Fruit fly (Drosophila melanogaster) whole organism, embryonic: ENCODE measurements around the gene tsl.
A peak's percentile ranks its signal among the peaks of the same experiment; 100 is the strongest.

ENCODE experiments used
- ATbp ChIP-seq: fragments of 200-800 bp; sonication (Bioruptor generic); optimal IDR thresholded peaks from 2 replicates; lab custom pipeline; 2017; ENCODE audit warnings: missing biosample characterization, mild to moderate bottlenecking, missing genetic modification characterization, missing genetic modification reagents
- Aef1 ChIP-seq: fragments of 200-800 bp; sonication (Bioruptor generic); IDR thresholded peaks from 3 replicates; pipeline ENCODE4 v1.3.6; 2022; ENCODE audit warnings: missing biosample characterization, missing genetic modification characterization
- Atf6 ChIP-seq: fragments of 200-800 bp; sonication (Bioruptor generic); IDR thresholded peaks from 2 replicates; pipeline ENCODE4 v1.3.6; 2022; ENCODE audit warnings: missing biosample characterization, missing genetic modification characterization
- Bdp1 ChIP-seq: fragments of 200-800 bp; sonication (Bioruptor generic); optimal IDR thresholded peaks from 3 replicates; lab custom pipeline; 2016; ENCODE audit warnings: missing biosample characterization, missing genetic modification characterization
- Blimp-1 ChIP-seq: fragments of 200-800 bp; sonication (Bioruptor generic); optimal IDR thresholded peaks from 3 replicates; lab custom pipeline; 2018; ENCODE audit warnings: missing biosample characterization, missing genetic modification characterization, mild to moderate bottlenecking, moderate library complexity, missing genetic modification reagents
- C15 ChIP-seq: fragments of 200-800 bp; sonication (Bioruptor generic); IDR thresholded peaks from 3 replicates; pipeline ENCODE4 v1.3.6; 2022; ENCODE audit warnings: missing biosample characterization, missing genetic modification characterization
- CG11695 ChIP-seq: fragments of 200-800 bp; sonication (Bioruptor generic); IDR thresholded peaks from 3 replicates; pipeline ENCODE4 v1.3.6; 2022; ENCODE audit warnings: missing biosample characterization, missing genetic modification characterization
- CG11723 ChIP-seq: fragments of 200-800 bp; sonication (Bioruptor generic); optimal IDR thresholded peaks from 2 replicates; lab custom pipeline; 2017; ENCODE audit warnings: missing biosample characterization, mild to moderate bottlenecking, missing genetic modification characterization
- CG12236 ChIP-seq: fragments of 200-800 bp; sonication (Bioruptor generic); optimal IDR thresholded peaks from 2 replicates; lab custom pipeline; 2016; ENCODE audit warnings: missing biosample characterization, missing genetic modification characterization
- CG13775 ChIP-seq: fragments of 200-800 bp; sonication (Bioruptor generic); optimal IDR thresholded peaks from 3 replicates; lab custom pipeline; 2017; ENCODE audit warnings: missing biosample characterization, mild to moderate bottlenecking, missing genetic modification characterization
- CG15479 ChIP-seq: fragments of 200-800 bp; sonication (Bioruptor generic); optimal IDR thresholded peaks from 3 replicates; lab custom pipeline; 2019; ENCODE audit warnings: missing biosample characterization, mild to moderate bottlenecking, missing genetic modification characterization, moderate library complexity
- CG15601 ChIP-seq: fragments of 200-800 bp; sonication (Bioruptor generic); optimal IDR thresholded peaks from 3 replicates; lab custom pipeline; 2019; ENCODE audit warnings: missing biosample characterization, mild to moderate bottlenecking, missing genetic modification characterization, moderate library complexity
- CG18764 ChIP-seq: fragments of 200-800 bp; sonication (Bioruptor generic); optimal IDR thresholded peaks from 3 replicates; lab custom pipeline; 2016; ENCODE audit warnings: missing biosample characterization, missing genetic modification characterization
- CG2199 ChIP-seq: fragments of 200-800 bp; sonication (Bioruptor generic); IDR thresholded peaks from 3 replicates; pipeline ENCODE4 v1.3.6; 2022; ENCODE audit warnings: missing biosample characterization, missing genetic modification characterization
- CG30403 ChIP-seq: fragments of 200-800 bp; sonication (Bioruptor generic); optimal IDR thresholded peaks from 3 replicates; lab custom pipeline; 2016; ENCODE audit warnings: missing biosample characterization, missing genetic modification characterization
- CG30431 ChIP-seq: fragments of 200-800 bp; sonication (Bioruptor generic); optimal IDR thresholded peaks from 2 replicates; lab custom pipeline; 2017; ENCODE audit warnings: missing biosample characterization, missing genetic modification characterization
- CG3847 ChIP-seq: fragments of 200-800 bp; sonication (Bioruptor generic); IDR thresholded peaks from 2 replicates; pipeline ENCODE4 v1.3.6; 2022; ENCODE audit warnings: missing biosample characterization, missing genetic modification characterization
- CG3995 ChIP-seq: fragments of 200-800 bp; sonication (Bioruptor generic); optimal IDR thresholded peaks from 3 replicates; lab custom pipeline; 2016; ENCODE audit warnings: missing biosample characterization, missing genetic modification characterization
- CG6813 ChIP-seq: fragments of 200-800 bp; sonication (Bioruptor generic); optimal IDR thresholded peaks from 2 replicates; lab custom pipeline; 2017; ENCODE audit warnings: missing biosample characterization, missing genetic modification characterization, mild to moderate bottlenecking, moderate library complexity, missing genetic modification reagents
- CG7372 ChIP-seq: fragments of 200-800 bp; sonication (Bioruptor generic); IDR thresholded peaks from 2 replicates; pipeline ENCODE4 v1.3.6; 2022; ENCODE audit warnings: missing biosample characterization, missing genetic modification characterization
- CG7839 ChIP-seq: fragments of 200-800 bp; sonication (Bioruptor generic); optimal IDR thresholded peaks from 3 replicates; lab custom pipeline; 2018; ENCODE audit warnings: missing biosample characterization, mild to moderate bottlenecking, missing genetic modification characterization, moderate library complexity
- CTCF ChIP-seq: fragments of 200-800 bp; sonication (Bioruptor generic); optimal IDR thresholded peaks from 2 replicates; lab custom pipeline; 2017; ENCODE audit warnings: missing biosample characterization, mild to moderate bottlenecking, missing genetic modification characterization, moderate library complexity
- Dfd ChIP-seq, 2 experiments: fragments of >200 bp; optimal IDR thresholded peaks; 2 replicates each; lab custom pipeline; 2017; ENCODE audit warnings: missing biosample characterization in 2 of 2, missing genetic modification characterization in 2 of 2
- Doc2 ChIP-seq: fragments of 200-800 bp; sonication (Bioruptor generic); IDR thresholded peaks from 2 replicates; pipeline ENCODE4 v1.3.6; 2022; ENCODE audit warnings: missing biosample characterization, missing genetic modification characterization
- Doc3 ChIP-seq: fragments of 200-800 bp; sonication (Bioruptor generic); IDR thresholded peaks from 3 replicates; pipeline ENCODE4 v1.3.6; 2022; ENCODE audit warnings: missing biosample characterization, missing genetic modification characterization; ENCODE audit not compliant: partially characterized antibody
- Drgx ChIP-seq: fragments of 200-800 bp; sonication (Bioruptor generic); IDR thresholded peaks from 2 replicates; pipeline ENCODE4 v1.3.6; 2022; ENCODE audit warnings: missing biosample characterization, missing genetic modification characterization
- Gsc ChIP-seq: fragments of 200-800 bp; sonication (Bioruptor generic); IDR thresholded peaks from 2 replicates; pipeline ENCODE4 v1.3.6; 2022; ENCODE audit warnings: missing biosample characterization, missing genetic modification characterization
- HmgD ChIP-seq: fragments of 200-800 bp; sonication (Bioruptor generic); optimal IDR thresholded peaks from 3 replicates; lab custom pipeline; 2016; ENCODE audit warnings: missing biosample characterization, missing genetic modification characterization
- Hr39 ChIP-seq: fragments of >200 bp; optimal IDR thresholded peaks from 2 replicates; lab custom pipeline; 2017
- Max ChIP-seq: fragments of 200-800 bp; sonication (Bioruptor generic); optimal IDR thresholded peaks from 2 replicates; lab custom pipeline; 2016; ENCODE audit warnings: missing biosample characterization, mild to moderate bottlenecking, missing genetic modification characterization
- NC2β ChIP-seq: fragments of 200-800 bp; sonication (Bioruptor generic); optimal IDR thresholded peaks from 2 replicates; lab custom pipeline; 2016; ENCODE audit warnings: missing biosample characterization, missing genetic modification characterization
- Rx ChIP-seq: fragments of 200-800 bp; sonication (Bioruptor generic); IDR thresholded peaks from 2 replicates; pipeline ENCODE4 v1.3.6; 2022; ENCODE audit warnings: missing biosample characterization, missing genetic modification characterization
- Side ChIP-seq: fragments of 200-800 bp; sonication (Bioruptor generic); optimal IDR thresholded peaks from 2 replicates; lab custom pipeline; 2016; ENCODE audit warnings: missing biosample characterization, missing genetic modification characterization
- ash1 ChIP-seq: fragments of 200-800 bp; sonication (Bioruptor generic); optimal IDR thresholded peaks from 2 replicates; lab custom pipeline; 2018; ENCODE audit warnings: missing biosample characterization, mild to moderate bottlenecking, missing genetic modification characterization
- bcd ChIP-seq: fragments of 200-800 bp; sonication (Bioruptor generic); optimal IDR thresholded peaks from 2 replicates; lab custom pipeline; 2017; ENCODE audit warnings: missing biosample characterization, mild to moderate bottlenecking, missing genetic modification characterization
- chinmo ChIP-seq: fragments of 200-800 bp; sonication (Bioruptor generic); IDR thresholded peaks from 4 replicates; pipeline ENCODE4 v1.3.6; 2022; ENCODE audit warnings: missing biosample characterization, missing genetic modification characterization; ENCODE audit not compliant: partially characterized antibody
- croc ChIP-seq: fragments of 200-800 bp; sonication (Bioruptor generic); conservative IDR thresholded peaks from 3 replicates; pipeline ENCODE4 v1.3.6; 2022; ENCODE audit warnings: missing biosample characterization, missing genetic modification characterization
- crol ChIP-seq: fragments of 200-800 bp; sonication (Bioruptor generic); IDR thresholded peaks from 2 replicates; pipeline ENCODE4 v1.3.6; 2022; ENCODE audit warnings: missing biosample characterization, missing genetic modification characterization
- crp ChIP-seq, 2 experiments: fragments of 200-800 bp; sonication (Bioruptor generic); optimal IDR thresholded peaks; 2 replicates in 1 of 2; 3 replicates in 1 of 2; lab custom pipeline; 2017; ENCODE audit warnings: missing biosample characterization in 2 of 2, missing genetic modification characterization in 2 of 2, mild to moderate bottlenecking in 1 of 2, moderate library complexity in 1 of 2
- da ChIP-seq: fragments of 200-800 bp; sonication (Bioruptor generic); optimal IDR thresholded peaks from 2 replicates; lab custom pipeline; 2016; ENCODE audit warnings: missing biosample characterization, missing genetic modification characterization
- exex ChIP-seq: fragments of 200-800 bp; sonication (Bioruptor generic); optimal IDR thresholded peaks from 4 replicates; lab custom pipeline; 2018; ENCODE audit warnings: missing biosample characterization, mild to moderate bottlenecking, missing genetic modification characterization, moderate library complexity
- hbn ChIP-seq: fragments of 200-800 bp; sonication (Bioruptor generic); IDR thresholded peaks from 2 replicates; pipeline ENCODE4 v1.3.6; 2022; ENCODE audit warnings: missing biosample characterization, missing genetic modification characterization; ENCODE audit not compliant: partially characterized antibody
- her ChIP-seq: fragments of 200-800 bp; sonication (Bioruptor generic); optimal IDR thresholded peaks from 2 replicates; lab custom pipeline; 2016; ENCODE audit warnings: missing biosample characterization, missing genetic modification characterization
- jing ChIP-seq: fragments of 200-800 bp; sonication (Bioruptor generic); optimal IDR thresholded peaks from 2 replicates; lab custom pipeline; 2018; ENCODE audit warnings: missing biosample characterization, mild to moderate bottlenecking, missing genetic modification characterization
- kah ChIP-seq: fragments of 200-800 bp; sonication (Bioruptor generic); optimal IDR thresholded peaks from 2 replicates; lab custom pipeline; 2018; ENCODE audit warnings: missing biosample characterization, mild to moderate bottlenecking, missing genetic modification characterization
- lilli ChIP-seq: fragments of 200-800 bp; sonication (Bioruptor generic); optimal IDR thresholded peaks from 3 replicates; lab custom pipeline; 2016; ENCODE audit warnings: missing biosample characterization, missing genetic modification characterization
- nerfin-1 ChIP-seq: fragments of 200-800 bp; sonication (Bioruptor generic); optimal IDR thresholded peaks from 3 replicates; lab custom pipeline; 2019; ENCODE audit warnings: missing biosample characterization, mild to moderate bottlenecking, missing genetic modification characterization, moderate library complexity
- pzg ChIP-seq: fragments of 200-800 bp; sonication (Bioruptor generic); optimal IDR thresholded peaks from 3 replicates; lab custom pipeline; 2018; ENCODE audit warnings: missing biosample characterization, mild to moderate bottlenecking, missing genetic modification characterization, moderate library complexity
- ttk ChIP-seq: fragments of 200-800 bp; sonication (Bioruptor generic); IDR thresholded peaks from 2 replicates; pipeline ENCODE4 v2.1.2; 2022; ENCODE audit warnings: missing biosample characterization, missing genetic modification characterization
- usp ChIP-seq: fragments of >200 bp; optimal IDR thresholded peaks from 2 replicates; lab custom pipeline; 2017; ENCODE audit warnings: missing biosample characterization, missing genetic modification characterization
- zen2 ChIP-seq: fragments of 200-800 bp; sonication (Bioruptor generic); IDR thresholded peaks from 3 replicates; pipeline ENCODE4 v1.3.6; 2022; ENCODE audit warnings: missing biosample characterization, missing genetic modification characterization; ENCODE audit not compliant: partially characterized antibody

The tsl gene

dm6 chr3R:21828785-21829486 lies 46.6 kb upstream of the tsl start (continued):
- TF ChIP-seq zen2 (GFP tag; lab: Robert Waterston, UW) (no peak), CG11723 (peak; percentile 49), da (GFP tag; lab: Kevin White, UChicago) (no peak), Aef1 (GFP tag; lab: Robert Waterston, UW) (no peak), ATbp (GFP tag; lab: Kevin White, UChicago) (peak; percentile 70), Gsc (GFP tag; lab: Robert Waterston, UW) (0 out of 2 replicates have a peak, but pooled peaks have one; percentile 14), Hr39 (no peak), Doc3 (no peak), CG12236 (no peak), Max (GFP tag; lab: Kevin White, UChicago) (peak; percentile 62), CG3847 (GFP tag; lab: Robert Waterston, UW) (no peak), Atf6 (GFP tag; lab: Robert Waterston, UW) (no peak), usp (GFP tag; lab: Kevin White, UChicago) (no peak), her (GFP tag; lab: Kevin White, UChicago) (no peak), kah (GFP tag; lab: Kevin White, UChicago) (no peak), croc (peak; percentile 77), CG3995 (GFP tag; lab: Kevin White, UChicago) (no peak), CTCF (GFP tag; lab: Kevin White, UChicago) (peak; percentile 12), CG7372 (GFP tag; lab: Robert Waterston, UW) (no peak), Dfd (GFP tag; optimal IDR thresholded peaks at IDR 0.05; lab: Kevin White, UChicago) (no peak), ttk (no peak), CG6813 (peak; percentile 52), CG15601 (tag; lab: Kevin White, UChicago) (peak; percentile 93), crp (GFP tag; optimal IDR thresholded peaks at IDR 0.05; lab: Kevin White, UChicago) (no peak), ash1 (GFP tag; lab: Kevin White, UChicago) (no peak), Side (no peak), CG18764 (GFP tag; lab: Kevin White, UChicago) (peak; percentile 27), bcd (GFP tag; lab: Kevin White, UChicago) (peak; percentile 59), CG13775 (peak; percentile 71), jing (peak; percentile 39), CG7839 (tag; lab: Kevin White, UChicago) (peak; percentile 79), CG30431 (GFP tag; lab: Kevin White, UChicago) (peak; percentile 48), Doc2 (GFP tag; lab: Robert Waterston, UW) (no peak), Rx (peak; percentile 27; the same call in 1 of the 2 replicates), Blimp-1 (GFP tag; lab: Kevin White, UChicago) (peak; percentile 88), nerfin-1 (tag; lab: Kevin White, UChicago) (peak; percentile 66), HmgD (GFP tag; lab: Kevin White, UChicago) (no peak), CG11695 (0 out of 3 replicates have a peak, but pooled peaks have one; percentile 47), C15 (no peak), NC2β (GFP tag; lab: Kevin White, UChicago) (no peak), pzg (GFP tag; lab: Kevin White, UChicago) (no peak), hbn (GFP tag; lab: Robert Waterston, UW) (no peak), CG30403 (GFP tag; lab: Kevin White, UChicago) (peak; percentile 71), CG15479 (no peak), exex (tag; lab: Kevin White, UChicago) (no peak), Drgx (GFP tag; lab: Robert Waterston, UW) (peak; percentile 86), chinmo (GFP tag; lab: Robert Waterston, UW) (no peak), lilli (GFP tag; lab: Kevin White, UChicago) (peak; percentile 2), CG2199 (GFP tag; lab: Robert Waterston, UW) (0 out of 3 replicates have a peak, but pooled peaks have one; percentile 9), crol (GFP tag; lab: Robert Waterston, UW) (peak; percentile 99), Bdp1 (GFP tag; lab: Kevin White, UChicago) (no peak)
